Worm (Caenorhabditis elegans): ENCODE data around the gene ssup-72.
A peak's percentile ranks its signal among the peaks of the same experiment; 100 is the strongest.

ce11 chrII:6726814-6727213, 49.6 kb upstream of the ssup-72 start:
- TF ChIP-seq mdl-1 (tag; optimal IDR thresholded peaks at IDR 0.05) (no peak), ceh-82 (tag; optimal IDR thresholded peaks at IDR 0.05) (no peak), lin-13 (GFP tag; optimal IDR thresholded peaks at IDR 0.05) (no peak), nhr-11 (tag; optimal IDR thresholded peaks at IDR 0.05) (no peak), unc-62 (GFP tag; optimal IDR thresholded peaks at IDR 0.05 in 1 of 2) (peak in 1 of 2 experiments; percentile 69), unc-62 (tag; optimal IDR thresholded peaks at IDR 0.05) (no peak), sdz-12 (GFP tag; optimal IDR thresholded peaks at IDR 0.05) (no peak), mdt-29 (GFP tag; IDR thresholded peaks at IDR 0.05) (no peak)
